Worm (Caenorhabditis elegans): ENCODE results near the gene gcp-2.2.

gcp-2.2 gene

ce11 chrX:11569744-11570359 lies 32.3 kb downstream of the gcp-2.2 start:
- peak; percentile 98 for TF ChIP-seq ces-1 (GFP tag; optimal IDR thresholded peaks at IDR 0.05)
- TF ChIP-seq sptf-1 (tag; optimal IDR thresholded peaks at IDR 0.05) = no peak
- TF ChIP-seq nhr-237 (tag; optimal IDR thresholded peaks at IDR 0.05) = no peak
- TF ChIP-seq lsy-2 (tag; optimal IDR thresholded peaks at IDR 0.05) = no peak

ce11 chrX:11571714-11572113 lies 34.2 kb downstream of the gcp-2.2 start:
- TF ChIP-seq elt-1 (tag; optimal IDR thresholded peaks at IDR 0.05; ENCODE audit: borderline replicate concordance, insufficient read depth) (no peak), lsy-2 (tag; optimal IDR thresholded peaks at IDR 0.05) (no peak), lin-32 (GFP tag; optimal IDR thresholded peaks at IDR 0.05) (no peak), ces-1 (GFP tag; optimal IDR thresholded peaks at IDR 0.05) (peak; percentile 46), mab-5 (tag; optimal IDR thresholded peaks at IDR 0.05) (no peak), elt-3 (tag; optimal IDR thresholded peaks at IDR 0.05) (no peak)

- no peak for TF ChIP-seq ceh-43 (GFP tag; optimal IDR thresholded peaks at IDR 0.05)
- TF ChIP-seq ceh-39 (tag; optimal IDR thresholded peaks at IDR 0.05) = no peak
- no peak for TF ChIP-seq elt-3 (tag; optimal IDR thresholded peaks at IDR 0.05)
- no peak for TF ChIP-seq lsy-2 (tag; optimal IDR thresholded peaks at IDR 0.05)
- no peak for TF ChIP-seq ces-1 (GFP tag; optimal IDR thresholded peaks at IDR 0.05)
- no peak for TF ChIP-seq ham-2 (GFP tag; optimal IDR thresholded peaks at IDR 0.05)
- TF ChIP-seq ztf-11 (tag; optimal IDR thresholded peaks at IDR 0.05) = no peak
- TF ChIP-seq sem-2 (GFP tag; optimal IDR thresholded peaks at IDR 0.05) = no peak
These were observed 34.7 kb downstream of the gcp-2.2 start, which contains the start of gene frm-3 for ce11 chrX:11572205-11572604. Gene frm-3, plus strand, starts transcription at chrX:11572505.

- TF ChIP-seq M03D4.4 (tag; optimal IDR thresholded peaks at IDR 0.05) (no peak), unc-120 (tag; optimal IDR thresholded peaks at IDR 0.05; ENCODE audit: poor library complexity, severe bottlenecking) (peak; percentile 37)
These were observed 36.7 kb downstream of the gcp-2.2 start for ce11 chrX:11574167-11574566.

- TF ChIP-seq ceh-43 (GFP tag; optimal IDR thresholded peaks at IDR 0.05) = no peak
- TF ChIP-seq hlh-1 (tag; optimal IDR thresholded peaks at IDR 0.05) = peak; percentile 53
- TF ChIP-seq nhr-12 (tag; optimal IDR thresholded peaks at IDR 0.05) = no peak
- no peak for TF ChIP-seq cnd-1 (tag; optimal IDR thresholded peaks at IDR 0.05)
- TF ChIP-seq unc-120 (tag; optimal IDR thresholded peaks at IDR 0.05; ENCODE audit: poor library complexity, severe bottlenecking) = peak; percentile 55
- no peak for TF ChIP-seq mls-2 (tag; optimal IDR thresholded peaks at IDR 0.05)
- TF ChIP-seq sptf-1 (tag; optimal IDR thresholded peaks at IDR 0.05) = no peak
- no peak for TF ChIP-seq lin-13 (tag; optimal IDR thresholded peaks at IDR 0.05)
- TF ChIP-seq zip-8 (tag; optimal IDR thresholded peaks at IDR 0.05) = no peak
- TF ChIP-seq blmp-1 (tag; optimal IDR thresholded peaks at IDR 0.05) = no peak
- TF ChIP-seq drap-1 (GFP tag; optimal IDR thresholded peaks at IDR 0.05) = peak; percentile 7
- TF ChIP-seq nhr-2 (tag; optimal IDR thresholded peaks at IDR 0.05) = no peak
- TF ChIP-seq ceh-39 (tag; optimal IDR thresholded peaks at IDR 0.05) = no peak
- TF ChIP-seq pha-4 (tag; optimal IDR thresholded peaks at IDR 0.05) = no peak
- no peak for TF ChIP-seq lin-32 (GFP tag; optimal IDR thresholded peaks at IDR 0.05)
- TF ChIP-seq M03D4.4 (tag; optimal IDR thresholded peaks at IDR 0.05) = no peak
- no peak for TF ChIP-seq ham-2 (GFP tag; optimal IDR thresholded peaks at IDR 0.05)
- TF ChIP-seq ceh-83 (GFP tag; optimal IDR thresholded peaks at IDR 0.05) = no peak
- TF ChIP-seq nhr-237 (tag; optimal IDR thresholded peaks at IDR 0.05) = no peak
- TF ChIP-seq sem-2 (GFP tag; optimal IDR thresholded peaks at IDR 0.05) = no peak
- peak; percentile 79 for TF ChIP-seq unc-62 (GFP tag; optimal IDR thresholded peaks at IDR 0.05)
- TF ChIP-seq snpc-4 (tag; optimal IDR thresholded peaks at IDR 0.05) = no peak
- no peak for TF ChIP-seq nhr-28 (tag; optimal IDR thresholded peaks at IDR 0.05)
- no peak for TF ChIP-seq bed-3 (GFP tag; optimal IDR thresholded peaks at IDR 0.05)
- no peak for TF ChIP-seq mep-1 (tag; optimal IDR thresholded peaks at IDR 0.05)
- no peak for TF ChIP-seq elt-3 (tag; optimal IDR thresholded peaks at IDR 0.05)
- no peak for TF ChIP-seq tbx-8 (GFP tag; optimal IDR thresholded peaks at IDR 0.05)
These were observed 39.0 kb downstream of the gcp-2.2 start for ce11 chrX:11576429-11577088.

All from whole organism, mixed stage, embryonic.